Worm (Caenorhabditis elegans): ENCODE data around the gene rack-1.

The rack-1 gene

DNA sequence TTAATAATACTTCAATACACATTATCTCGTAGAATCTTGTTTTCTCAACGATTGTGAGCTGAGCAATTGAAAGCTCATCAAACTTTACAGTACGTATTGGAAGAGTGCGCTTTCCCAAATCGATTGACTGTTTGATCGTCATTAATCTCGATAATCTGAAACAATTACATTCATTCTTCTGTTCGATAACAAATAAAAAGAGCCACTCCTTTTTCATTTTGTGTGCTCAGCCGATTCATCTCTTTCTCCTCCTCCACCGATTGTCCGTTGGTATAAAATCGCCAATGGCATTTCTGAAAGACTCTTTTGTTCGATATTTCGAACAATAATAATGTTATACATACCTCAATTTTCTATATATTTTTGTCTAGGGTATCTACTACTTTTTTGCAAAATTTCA is 47.2 kb downstream of the rack-1 start, which contains the start of gene nas-12:
Gene nas-12, plus strand, starts transcription at position 301 of the 400 bp plus-strand sequence.
- TF ChIP-seq ZK546.5 (tag; optimal IDR thresholded peaks at IDR 0.05) (no peak), ztf-4 (tag; optimal IDR thresholded peaks at IDR 0.05) (no peak), mab-5 (tag; optimal IDR thresholded peaks at IDR 0.05) (no peak), gmeb-1 (tag; optimal IDR thresholded peaks at IDR 0.05) (no peak), ztf-11 (tag; optimal IDR thresholded peaks at IDR 0.05) (no peak)

ce11 chrIV:10227534-10227933 is 51.1 kb downstream of the rack-1 start, which contains the start of gene F01G10.6:
Gene F01G10.6, minus strand, starts transcription at chrIV:10227634.
- TF ChIP-seq unc-39 (tag; optimal IDR thresholded peaks at IDR 0.05) (no peak), fos-1 (tag; optimal IDR thresholded peaks at IDR 0.05) (no peak), elt-1 (tag; optimal IDR thresholded peaks at IDR 0.05) (no peak), mbf-1 (tag; optimal IDR thresholded peaks at IDR 0.05) (no peak), sma-9 (GFP tag; optimal IDR thresholded peaks at IDR 0.05) (no peak), sma-9 (tag; optimal IDR thresholded peaks at IDR 0.05) (no peak), aly-2 (tag; optimal IDR thresholded peaks at IDR 0.05) (no peak), nhr-77 (tag; optimal IDR thresholded peaks at IDR 0.05) (no peak), nhr-21 (tag; optimal IDR thresholded peaks at IDR 0.05) (no peak), ZK546.5 (tag; optimal IDR thresholded peaks at IDR 0.05) (no peak)

All from whole organism, L2 larva.